Fruit fly (Drosophila melanogaster): Measurements from ENCODE around the gene CG43219.

Gene CG43219

DNA sequence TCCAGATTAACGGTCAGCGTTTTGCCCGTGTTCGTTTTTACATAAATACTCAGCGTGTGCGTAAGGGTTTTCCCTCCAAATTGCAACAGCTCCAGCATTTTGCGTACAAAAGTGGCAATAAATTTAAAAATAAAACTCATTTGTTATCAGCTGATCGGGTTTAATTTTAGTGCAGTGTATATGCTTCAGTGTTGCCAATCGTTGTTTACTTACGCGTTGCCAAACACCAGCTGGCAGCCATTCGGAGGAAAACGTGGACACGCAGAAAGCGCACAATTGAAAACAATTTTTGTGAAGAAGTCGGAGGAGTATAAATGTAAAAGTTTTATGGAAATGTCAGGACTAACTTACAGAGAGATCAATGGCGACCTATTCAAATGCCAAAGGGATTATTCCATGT lies 23.6 kb upstream of the CG43219 start, which contains the start of the genes Targ3 and park (continued):
- no peak for TF ChIP-seq sc (optimal IDR thresholded peaks at IDR 0.05)
- no peak for TF ChIP-seq sc (GFP tag; optimal IDR thresholded peaks at IDR 0.05)
- TF ChIP-seq fd3F (GFP tag; optimal IDR thresholded peaks at IDR 0.05) = no peak
- TF ChIP-seq Oaz (GFP tag; IDR thresholded peaks at IDR 0.05) = no peak
- no peak for TF ChIP-seq CG12391 (tag; optimal IDR thresholded peaks at IDR 0.05)
- no peak for TF ChIP-seq Gsc (GFP tag; IDR thresholded peaks at IDR 0.05)
- TF ChIP-seq CTCF (GFP tag; optimal IDR thresholded peaks at IDR 0.05) = no peak
- peak; percentile 20 for TF ChIP-seq Sry-δ (GFP tag; optimal IDR thresholded peaks at IDR 0.05)
- TF ChIP-seq CG4424 (GFP tag; optimal IDR thresholded peaks at IDR 0.05) = no peak
- no peak for TF ChIP-seq CG11696 (GFP tag; IDR thresholded peaks at IDR 0.05)
- no peak for TF ChIP-seq z (GFP tag; IDR thresholded peaks at IDR 0.05)
- no peak for TF ChIP-seq ATbp (GFP tag; optimal IDR thresholded peaks at IDR 0.05)
- TF ChIP-seq lov (optimal IDR thresholded peaks at IDR 0.05) = no peak
- TF ChIP-seq lov (GFP tag; IDR thresholded peaks at IDR 0.05) = no peak
- no peak for TF ChIP-seq eve (GFP tag; optimal IDR thresholded peaks at IDR 0.05)
- no peak for TF ChIP-seq CG12299 (tag; optimal IDR thresholded peaks at IDR 0.05)
- no peak for TF ChIP-seq ranshi (GFP tag; IDR thresholded peaks at IDR 0.05)
- no peak for TF ChIP-seq Nf-YB (GFP tag; optimal IDR thresholded peaks at IDR 0.05)
- TF ChIP-seq CG15269 (tag; optimal IDR thresholded peaks at IDR 0.05) = no peak
- peak; percentile 19 for TF ChIP-seq Fer1 (GFP tag; optimal IDR thresholded peaks at IDR 0.05)
- TF ChIP-seq org-1 (GFP tag; optimal IDR thresholded peaks at IDR 0.05) = no peak
- no peak for TF ChIP-seq CG14667 (GFP tag; IDR thresholded peaks at IDR 0.05)
- TF ChIP-seq pzg (GFP tag; optimal IDR thresholded peaks at IDR 0.05) = peak; percentile 86
- TF ChIP-seq crol (GFP tag; IDR thresholded peaks at IDR 0.05) = no peak
- TF ChIP-seq CG15696 (tag; optimal IDR thresholded peaks at IDR 0.05) = no peak
- TF ChIP-seq aop (GFP tag; IDR thresholded peaks at IDR 0.05) = no peak
- no peak for TF ChIP-seq oc (tag; optimal IDR thresholded peaks at IDR 0.05)
- no peak for TF ChIP-seq Dip3 (GFP tag; optimal IDR thresholded peaks at IDR 0.05)
- peak; percentile 11 for TF ChIP-seq ewg (GFP tag; optimal IDR thresholded peaks at IDR 0.05)
- no peak for TF ChIP-seq tgo (GFP tag; IDR thresholded peaks at IDR 0.05)
- TF ChIP-seq Dip2 (GFP tag; IDR thresholded peaks at IDR 0.05) = no peak
- no peak for TF ChIP-seq br (optimal IDR thresholded peaks at IDR 0.05)
- TF ChIP-seq CG6765 (GFP tag; optimal IDR thresholded peaks at IDR 0.05) = no peak
- TF ChIP-seq Doc2 (GFP tag; IDR thresholded peaks at IDR 0.05) = no peak
- no peak for TF ChIP-seq trem (tag; optimal IDR thresholded peaks at IDR 0.05)
- no peak for TF ChIP-seq CG12219 (GFP tag; optimal IDR thresholded peaks at IDR 0.05)
- no peak for TF ChIP-seq CG12744 (GFP tag; optimal IDR thresholded peaks at IDR 0.05)
- no peak for TF ChIP-seq dimm (GFP tag; IDR thresholded peaks at IDR 0.05)
- no peak for TF ChIP-seq CG15601 (tag; optimal IDR thresholded peaks at IDR 0.05)
- no peak for TF ChIP-seq CG6813 (GFP tag; optimal IDR thresholded peaks at IDR 0.05)
- TF ChIP-seq Poxn (GFP tag; IDR thresholded peaks at IDR 0.05) = no peak
- no peak for TF ChIP-seq lmd (GFP tag; IDR thresholded peaks at IDR 0.05)
- TF ChIP-seq Side (GFP tag; optimal IDR thresholded peaks at IDR 0.05) = no peak
- peak; percentile 1 for TF ChIP-seq CG10979 (tag; optimal IDR thresholded peaks at IDR 0.05)
- peak; percentile 40 for TF ChIP-seq ems (GFP tag; optimal IDR thresholded peaks at IDR 0.05)
- TF ChIP-seq phol (tag; optimal IDR thresholded peaks at IDR 0.05) = peak; percentile 15
- TF ChIP-seq rib (GFP tag; IDR thresholded peaks at IDR 0.05) = no peak
- no peak for TF ChIP-seq HLH4C (GFP tag; IDR thresholded peaks at IDR 0.05; ENCODE audit: partially characterized antibody)
- no peak for TF ChIP-seq cwo (GFP tag; optimal IDR thresholded peaks at IDR 0.05)
- TF ChIP-seq Mad (GFP tag; optimal IDR thresholded peaks at IDR 0.05) = peak; percentile 47
- peak; percentile 18 for TF ChIP-seq CG12942 (GFP tag; optimal IDR thresholded peaks at IDR 0.05)
- no peak for TF ChIP-seq CG8290 (GFP tag; optimal IDR thresholded peaks at IDR 0.05)
- TF ChIP-seq CG8290 (tag; optimal IDR thresholded peaks at IDR 0.05) = peak in 1 of 2 experiments; percentile 80
- no peak for TF ChIP-seq CG8924 (tag; optimal IDR thresholded peaks at IDR 0.05)

Data from whole organism, embryonic.